Worm (Caenorhabditis elegans): Measurements from ENCODE around the gene Y50E8A.6.
A peak's percentile ranks its signal among the peaks of the same experiment; 100 is the strongest.

DNA sequence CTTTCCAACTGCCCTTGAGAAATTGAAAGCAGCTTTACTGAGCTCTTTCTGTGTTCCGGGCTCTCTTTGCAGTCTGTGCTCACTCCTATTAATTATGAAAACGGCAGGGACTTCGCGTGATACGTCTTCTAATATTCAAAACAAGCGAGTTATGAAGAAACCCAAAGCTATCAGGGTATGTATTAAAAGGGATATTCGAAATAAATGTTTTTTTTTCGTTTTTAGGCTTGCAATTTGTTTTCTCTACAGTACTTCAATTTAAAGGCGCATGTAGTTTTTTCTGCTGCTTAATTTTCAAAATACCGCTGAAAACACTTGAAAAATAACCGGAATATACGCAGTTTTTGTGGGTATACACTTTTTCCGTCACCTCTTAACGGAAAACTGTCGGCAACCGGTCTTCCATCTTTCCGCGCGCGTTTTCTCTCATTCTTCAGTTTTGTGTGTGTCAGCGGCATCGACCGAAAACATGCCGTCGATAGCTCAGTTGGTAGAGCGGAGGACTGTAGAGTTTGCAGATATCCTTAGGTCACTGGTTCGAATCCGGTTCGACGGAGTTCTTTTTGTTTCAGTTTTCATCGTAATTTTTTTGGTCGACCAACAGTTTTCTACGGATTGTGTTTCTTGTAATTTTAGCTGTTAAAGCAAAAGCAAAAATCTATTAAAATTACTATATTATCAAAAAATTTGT, 51.9 kb downstream of the Y50E8A.6 start, which contains the start of gene gasr-8:
- no peak for TF ChIP-seq gei-17 (GFP tag; optimal IDR thresholded peaks at IDR 0.05)
- TF ChIP-seq ama-1 (optimal IDR thresholded peaks at IDR 0.05) = no peak
- peak in 1 of 2 experiments; percentile 51 for TF ChIP-seq ama-1 (GFP tag; optimal IDR thresholded peaks at IDR 0.05)
- no peak for TF ChIP-seq ztf-28 (GFP tag; IDR thresholded peaks at IDR 0.05)
- no peak for TF ChIP-seq F49E8.2 (tag; optimal IDR thresholded peaks at IDR 0.05; ENCODE audit: insufficient read depth)
- TF ChIP-seq egl-18 (GFP tag; IDR thresholded peaks at IDR 0.05) = no peak
- no peak for TF ChIP-seq ceh-91 (GFP tag; IDR thresholded peaks at IDR 0.05)
- TF ChIP-seq ceh-79 (tag; optimal IDR thresholded peaks at IDR 0.05) = no peak
- TF ChIP-seq Y95B8A.8 (GFP tag; IDR thresholded peaks at IDR 0.05) = no peak
- TF ChIP-seq nfyb-1 (GFP tag; IDR thresholded peaks at IDR 0.05) = peak; percentile 76
- TF ChIP-seq nhr-179 (tag; optimal IDR thresholded peaks at IDR 0.05) = no peak
- no peak for TF ChIP-seq lir-1 (GFP tag; conservative IDR thresholded peaks at IDR 0.05)
- TF ChIP-seq snpc-4 (GFP tag; optimal IDR thresholded peaks at IDR 0.05) = no peak
- peak in 2 of 4 experiments; percentile 27 to 34 for TF ChIP-seq snpc-4 (tag; optimal IDR thresholded peaks at IDR 0.05)
- no peak for TF ChIP-seq mes-4 (tag; optimal IDR thresholded peaks at IDR 0.05)
- TF ChIP-seq lin-35 (GFP tag; optimal IDR thresholded peaks at IDR 0.05) = no peak

Data from whole organism, young adult.